Fruit fly (Drosophila melanogaster) whole organism, prepupa: ENCODE data around the gene RpL18.

Experiments used
- CG1621 ChIP-seq: fragments of 200-800 bp; sonication (Bioruptor generic); optimal IDR thresholded peaks from 3 replicates; lab custom pipeline; 2018; ENCODE audit warnings: missing biosample characterization, mild to moderate bottlenecking, missing genetic modification characterization
- CG3032 ChIP-seq: fragments of 200-800 bp; optimal IDR thresholded peaks from 2 replicates; lab custom pipeline; 2019; ENCODE audit warnings: missing biosample characterization, mild to moderate bottlenecking, missing genetic modification characterization, moderate library complexity
- CG6808 ChIP-seq: fragments of 200-800 bp; sonication (Bioruptor generic); optimal IDR thresholded peaks from 3 replicates; lab custom pipeline; 2017; ENCODE audit warnings: missing biosample characterization, missing genetic modification characterization, mild to moderate bottlenecking, moderate library complexity, missing genetic modification reagents
- CG8632 ChIP-seq: fragments of 200-800 bp; sonication (Bioruptor generic); optimal IDR thresholded peaks from 3 replicates; lab custom pipeline; 2016; ENCODE audit warnings: missing biosample characterization, missing genetic modification characterization
- CG9139 ChIP-seq: fragments of 200-800 bp; sonication (Bioruptor generic); optimal IDR thresholded peaks from 3 replicates; lab custom pipeline; 2017; ENCODE audit warnings: missing biosample characterization, mild to moderate bottlenecking, missing genetic modification characterization
- Ets21C ChIP-seq: fragments of 200-800 bp; sonication (Bioruptor generic); optimal IDR thresholded peaks from 3 replicates; lab custom pipeline; 2016; ENCODE audit warnings: missing biosample characterization, missing genetic modification characterization
- Hr4 ChIP-seq: fragments of 200-800 bp; sonication (Bioruptor generic); optimal IDR thresholded peaks from 3 replicates; lab custom pipeline; 2016; ENCODE audit warnings: missing biosample characterization, missing genetic modification characterization
- Smox ChIP-seq: fragments of 200-800 bp; sonication (Bioruptor generic); optimal IDR thresholded peaks from 3 replicates; lab custom pipeline; 2016; ENCODE audit warnings: missing biosample characterization, missing genetic modification characterization
- Sox102F ChIP-seq: fragments of 200-800 bp; sonication (Bioruptor generic); optimal IDR thresholded peaks from 2 replicates; lab custom pipeline; 2016; ENCODE audit warnings: missing biosample characterization, mild to moderate bottlenecking, missing genetic modification characterization
- Sox15 ChIP-seq: fragments of 200-800 bp; sonication (Bioruptor generic); optimal IDR thresholded peaks from 3 replicates; lab custom pipeline; 2016; ENCODE audit warnings: missing biosample characterization, missing genetic modification characterization
- acj6 ChIP-seq: fragments of 200-800 bp; sonication (Bioruptor generic); optimal IDR thresholded peaks from 3 replicates; lab custom pipeline; 2016; ENCODE audit warnings: missing biosample characterization, missing genetic modification characterization
- net ChIP-seq: fragments of 200-800 bp; sonication (Bioruptor generic); optimal IDR thresholded peaks from 3 replicates; lab custom pipeline; 2016; ENCODE audit warnings: missing biosample characterization, missing genetic modification characterization
- salr ChIP-seq, 2 experiments: fragments of 200-800 bp; sonication (Bioruptor generic); optimal IDR thresholded peaks; 3 replicates each; lab custom pipeline; 2016 to 2018; ENCODE audit warnings: missing biosample characterization in 2 of 2, missing genetic modification characterization in 2 of 2, mild to moderate bottlenecking in 1 of 2

DNA sequence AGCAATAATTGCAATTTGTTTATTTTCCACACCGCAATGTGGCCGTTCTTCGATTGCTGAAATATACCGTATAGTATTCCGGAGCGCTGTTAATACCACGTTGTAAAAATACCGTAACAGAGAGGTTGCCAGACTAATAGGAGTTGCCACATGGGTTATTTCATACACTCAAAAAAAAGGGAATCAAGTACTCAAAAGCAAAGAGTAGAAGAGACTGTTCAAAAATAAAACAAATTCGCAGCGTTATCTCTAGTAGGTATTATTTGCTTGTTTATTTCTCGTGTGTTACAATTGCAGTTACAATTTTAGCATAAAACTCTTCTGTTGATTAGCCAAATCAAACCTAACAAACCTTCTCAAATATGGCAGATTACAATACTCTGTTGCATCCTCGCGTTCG is 9.3 kb upstream of the RpL18 start, which contains the start of gene MED4:
- peak; percentile 68 for TF ChIP-seq CG1621 (tag; lab: Kevin White, UChicago)
- TF ChIP-seq CG8632 (GFP tag; lab: Kevin White, UChicago): peak; percentile 49
- peak in 1 of 2 experiments; percentile 51 for TF ChIP-seq salr (GFP tag; optimal IDR thresholded peaks at IDR 0.05; lab: Kevin White, UChicago)
- TF ChIP-seq CG9139 (GFP tag; lab: Kevin White, UChicago): no peak
- TF ChIP-seq Sox102F: no peak
- TF ChIP-seq Ets21C (GFP tag; lab: Kevin White, UChicago): peak; percentile 68
- TF ChIP-seq Hr4 (GFP tag; lab: Kevin White, UChicago): peak; percentile 85
- TF ChIP-seq Sox15 (GFP tag; lab: Kevin White, UChicago): peak; percentile 72
- TF ChIP-seq net (GFP tag; lab: Kevin White, UChicago): peak; percentile 80
- TF ChIP-seq Smox: peak; percentile 70
- TF ChIP-seq CG3032: peak; percentile 73
- TF ChIP-seq acj6 (GFP tag; lab: Kevin White, UChicago): peak; percentile 73
- TF ChIP-seq CG6808 (GFP tag; lab: Kevin White, UChicago): no peak
